Fruit fly (Drosophila melanogaster): ENCODE measurements around the gene mRpL47.

Gene mRpL47

dm6 chr3R:9515860-9516344, at the start of gene mRpL47, which contains the start of the genes CG8176 and Kdm3 (continued):
- TF ChIP-seq tup (GFP tag; optimal IDR thresholded peaks at IDR 0.05) (no peak), h (optimal IDR thresholded peaks at IDR 0.05) (no peak), lab (GFP tag; optimal IDR thresholded peaks at IDR 0.05) (no peak), CG15011 (GFP tag; optimal IDR thresholded peaks at IDR 0.05) (no peak), Xbp1 (GFP tag; optimal IDR thresholded peaks at IDR 0.05) (peak; percentile 71), Abd-B (GFP tag; optimal IDR thresholded peaks at IDR 0.05) (peak; percentile 97), otp (GFP tag; IDR thresholded peaks at IDR 0.05) (no peak), sima (GFP tag; optimal IDR thresholded peaks at IDR 0.05) (no peak), en (GFP tag; optimal IDR thresholded peaks at IDR 0.05) (peak; percentile 20), CG11695 (GFP tag; IDR thresholded peaks at IDR 0.05) (no peak), CG12104 (GFP tag; optimal IDR thresholded peaks at IDR 0.05) (peak; percentile 25), Six4 (GFP tag; optimal IDR thresholded peaks at IDR 0.05) (no peak), CG2129 (GFP tag; IDR thresholded peaks at IDR 0.05; ENCODE audit: partially characterized antibody) (no peak), hkb (optimal IDR thresholded peaks at IDR 0.05) (no peak), hkb (GFP tag; IDR thresholded peaks at IDR 0.05) (no peak), CG16813 (GFP tag; IDR thresholded peaks at IDR 0.05; ENCODE audit: partially characterized antibody) (no peak), CG8290 (GFP tag; optimal IDR thresholded peaks at IDR 0.05) (no peak), CG8290 (tag; optimal IDR thresholded peaks at IDR 0.05) (peak in 1 of 2 experiments; percentile 95), nerfin-2 (GFP tag; IDR thresholded peaks at IDR 0.05; ENCODE audit: partially characterized antibody) (no peak), CG18764 (GFP tag; optimal IDR thresholded peaks at IDR 0.05) (peak; percentile 55), kah (GFP tag; optimal IDR thresholded peaks at IDR 0.05) (no peak), CG7357 (GFP tag; IDR thresholded peaks at IDR 0.05) (no peak), grau (tag; optimal IDR thresholded peaks at IDR 0.05) (peak; percentile 63), CG12942 (GFP tag; optimal IDR thresholded peaks at IDR 0.05) (peak; percentile 61), Lpt (GFP tag; optimal IDR thresholded peaks at IDR 0.05) (no peak), pan (optimal IDR thresholded peaks at IDR 0.05) (no peak), pan (GFP tag; optimal IDR thresholded peaks at IDR 0.05 in 1 of 2, IDR thresholded peaks at IDR 0.05 in 1 of 2) (no peak), Atf6 (GFP tag; IDR thresholded peaks at IDR 0.05) (no peak), CG4328 (GFP tag; optimal IDR thresholded peaks at IDR 0.05) (no peak), salm (tag; optimal IDR thresholded peaks at IDR 0.05) (no peak), esg (GFP tag; conservative IDR thresholded peaks at IDR 0.05) (no peak), CG6254 (GFP tag; optimal IDR thresholded peaks at IDR 0.05) (no peak), CG12236 (GFP tag; optimal IDR thresholded peaks at IDR 0.05) (no peak), NC2β (GFP tag; optimal IDR thresholded peaks at IDR 0.05) (peak; percentile 78), row (GFP tag; IDR thresholded peaks at IDR 0.05) (no peak), Ravus (GFP tag; IDR thresholded peaks at IDR 0.05) (no peak), psq (GFP tag; optimal IDR thresholded peaks at IDR 0.05) (peak; percentile 28), CG14710 (tag; optimal IDR thresholded peaks at IDR 0.05) (peak; percentile 86), CG17829 (tag; optimal IDR thresholded peaks at IDR 0.05) (peak; percentile 82), Sry-δ (GFP tag; optimal IDR thresholded peaks at IDR 0.05) (peak; percentile 100), Dref (GFP tag; IDR thresholded peaks at IDR 0.05) (no peak), gem (tag; optimal IDR thresholded peaks at IDR 0.05) (no peak), disco-r (GFP tag; optimal IDR thresholded peaks at IDR 0.05) (peak; percentile 15), Sox100B (GFP tag; optimal IDR thresholded peaks at IDR 0.05) (no peak), CG30403 (GFP tag; optimal IDR thresholded peaks at IDR 0.05) (peak; percentile 73), ap (GFP tag; IDR thresholded peaks at IDR 0.05) (no peak), HLHmδ (GFP tag; optimal IDR thresholded peaks at IDR 0.05) (no peak), CG3407 (GFP tag; optimal IDR thresholded peaks at IDR 0.05) (no peak), lmd (GFP tag; IDR thresholded peaks at IDR 0.05) (no peak), GATAe (GFP tag; conservative IDR thresholded peaks at IDR 0.05) (no peak), CG16815 (GFP tag; optimal IDR thresholded peaks at IDR 0.05) (no peak), CG9437 (GFP tag; optimal IDR thresholded peaks at IDR 0.05) (no peak), Adf1 (GFP tag; IDR thresholded peaks at IDR 0.05) (no peak)
